Worm (Caenorhabditis elegans) whole organism, early embryonic: ENCODE measurements around the gene srw-86.

Source experiments
- B0310.2 ChIP-seq: sonication (generic microtip); optimal IDR thresholded peaks from 2 replicates; lab custom pipeline; 2016; ENCODE audit warnings: mild to moderate bottlenecking, missing genetic modification characterization, missing compliant biosample characterization
- aly-1 ChIP-seq: sonication (generic microtip); optimal IDR thresholded peaks from 2 replicates; lab custom pipeline; 2016; ENCODE audit warnings: missing genetic modification characterization, missing compliant biosample characterization
- ama-1 ChIP-seq: fragments of 150-350 bp; optimal IDR thresholded peaks from 2 replicates; lab custom pipeline; 2014
- ceh-13 ChIP-seq: fragments of 200-800 bp; sonication (Bioruptor generic); optimal IDR thresholded peaks from 2 replicates; lab custom pipeline; 2018; ENCODE audit warnings: mild to moderate bottlenecking, missing genetic modification characterization, missing compliant biosample characterization
- ceh-36 ChIP-seq: sonication (generic microtip); optimal IDR thresholded peaks from 2 replicates; lab custom pipeline; 2016; ENCODE audit warnings: missing genetic modification characterization, inconsistent platforms, missing compliant biosample characterization
- ets-7 ChIP-seq: sonication (generic microtip); optimal IDR thresholded peaks from 2 replicates; lab custom pipeline; 2016; ENCODE audit warnings: missing genotype, missing genetic modification characterization, missing compliant biosample characterization
- flt-1 ChIP-seq: fragments of 200-800 bp; sonication (Bioruptor generic); IDR thresholded peaks from 2 replicates; pipeline ENCODE4 v1.3.6; 2022; ENCODE audit warnings: missing genetic modification characterization, missing compliant biosample characterization
- hmbx-1 ChIP-seq: sonication (generic microtip); optimal IDR thresholded peaks from 2 replicates; lab custom pipeline; 2016; ENCODE audit warnings: mild to moderate bottlenecking, missing genetic modification characterization, missing compliant biosample characterization
- hmg-4 ChIP-seq: fragments of 200-800 bp; sonication (Bioruptor generic); optimal IDR thresholded peaks from 2 replicates; lab custom pipeline; 2018; ENCODE audit warnings: mild to moderate bottlenecking, missing genetic modification characterization, missing compliant biosample characterization
- hnd-1 ChIP-seq: sonication (generic microtip); optimal IDR thresholded peaks from 2 replicates; lab custom pipeline; 2016; ENCODE audit warnings: missing genetic modification characterization, missing compliant biosample characterization
- pes-1 ChIP-seq: fragments of 200-800 bp; sonication (Bioruptor generic); IDR thresholded peaks from 2 replicates; pipeline ENCODE4 v1.3.6; 2022; ENCODE audit warnings: missing genetic modification reagents, missing genetic modification characterization, missing compliant biosample characterization
- sea-1 ChIP-seq: fragments of 200-800 bp; sonication (Bioruptor generic); conservative IDR thresholded peaks from 2 replicates; pipeline ENCODE4 v1.3.6; 2022; ENCODE audit warnings: missing genetic modification characterization, missing compliant biosample characterization
- tbx-11 ChIP-seq: fragments of 200-800 bp; sonication (Bioruptor generic); IDR thresholded peaks from 2 replicates; pipeline ENCODE4 v1.3.6; 2022; ENCODE audit warnings: missing genetic modification characterization, missing compliant biosample characterization

- TF ChIP-seq hnd-1 (tag; lab: Kevin White, UChicago) (no peak), ets-7 (tag; lab: Kevin White, UChicago) (no peak), hmbx-1 (no peak), sea-1 (GFP tag; lab: Robert Waterston, UW) (no peak), aly-1 (tag; lab: Kevin White, UChicago) (no peak), ama-1 (lab: Kevin White, UChicago) (no peak), ceh-13 (no peak), flt-1 (GFP tag; lab: Robert Waterston, UW) (no peak), pes-1 (no peak), B0310.2 (tag; lab: Kevin White, UChicago) (no peak), tbx-11 (GFP tag; lab: Robert Waterston, UW) (no peak), hmg-4 (no peak), ceh-36 (tag; lab: Kevin White, UChicago) (no peak)
Measured at ce11 chrV:19362568-19362967, 38.0 kb downstream of the srw-86 start, which contains the start of gene C14B4.2.
